Fruit fly (Drosophila melanogaster): ENCODE measurements around the gene sba.

The sba gene

DNA sequence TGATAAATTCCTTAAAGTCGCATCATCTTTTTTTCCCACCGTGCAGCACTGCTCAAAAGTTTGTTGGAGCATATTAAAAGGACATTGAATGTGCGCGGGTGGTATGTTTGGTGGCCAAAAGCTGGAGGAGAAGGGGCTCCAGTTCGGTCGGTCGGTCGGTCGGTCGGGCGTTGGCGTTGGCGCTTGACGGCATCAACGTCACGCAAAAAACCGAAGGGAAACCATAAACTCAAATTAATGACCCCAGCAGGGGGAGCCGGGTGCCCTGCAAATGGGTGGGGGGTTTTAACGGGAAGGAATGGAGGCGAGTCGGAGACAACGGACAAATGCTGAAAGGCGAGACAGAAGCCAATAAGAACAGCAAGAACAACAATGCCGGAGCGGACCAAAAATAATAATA lies 10.4 kb downstream of the sba start:
- TF ChIP-seq CG10348 (GFP tag; IDR thresholded peaks at IDR 0.05) (no peak), CG8301 (tag; optimal IDR thresholded peaks at IDR 0.05) (no peak), EcR (GFP tag; optimal IDR thresholded peaks at IDR 0.05) (peak; percentile 36), rn (GFP tag; IDR thresholded peaks at IDR 0.05) (no peak), CG12605 (GFP tag; IDR thresholded peaks at IDR 0.05) (no peak), Snoo (tag; optimal IDR thresholded peaks at IDR 0.05) (no peak), CG13204 (GFP tag; optimal IDR thresholded peaks at IDR 0.05) (peak; percentile 45), fd96Ca (GFP tag; IDR thresholded peaks at IDR 0.05) (no peak), Pif1B (GFP tag; optimal IDR thresholded peaks at IDR 0.05) (no peak), CG34367 (tag; optimal IDR thresholded peaks at IDR 0.05) (no peak)

DNA sequence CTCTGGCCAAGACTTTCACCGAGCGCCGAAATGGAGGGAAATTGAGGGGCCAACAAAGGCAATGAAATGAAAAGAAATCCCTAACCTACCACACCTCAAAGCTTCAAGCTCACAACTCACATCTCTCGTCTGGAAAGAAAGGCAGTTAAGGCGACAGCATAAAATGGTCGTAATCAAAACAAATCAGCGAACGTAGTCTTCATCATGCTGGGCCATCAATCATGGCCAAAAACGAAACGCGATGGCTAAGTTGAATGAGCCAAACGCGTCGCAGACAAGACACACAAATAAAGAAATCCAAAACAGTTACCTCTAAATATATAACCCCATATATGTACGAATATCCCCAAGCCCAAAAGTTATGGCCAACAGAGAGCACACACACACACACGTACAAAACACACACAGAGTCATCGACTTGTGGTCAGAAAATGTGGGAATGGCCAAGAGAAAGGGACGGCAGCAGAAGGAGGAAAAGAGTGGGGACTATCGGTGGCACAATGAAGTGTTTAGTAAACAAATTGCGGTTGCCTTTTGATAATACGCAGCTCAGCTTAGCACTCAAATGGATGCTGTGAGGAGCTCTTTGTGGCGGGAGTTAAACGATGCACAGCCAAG lies 11.6 kb downstream of the sba start:
- TF ChIP-seq CG8301 (tag; optimal IDR thresholded peaks at IDR 0.05) (no peak), EcR (GFP tag; optimal IDR thresholded peaks at IDR 0.05) (peak; percentile 77)

- TF ChIP-seq Pif1B (GFP tag; optimal IDR thresholded peaks at IDR 0.05): no peak
- TF ChIP-seq CG10348 (GFP tag; IDR thresholded peaks at IDR 0.05): no peak
- no peak for TF ChIP-seq CG17806 (tag; optimal IDR thresholded peaks at IDR 0.05)
- peak; percentile 27 for TF ChIP-seq CG14655 (GFP tag; optimal IDR thresholded peaks at IDR 0.05)
- TF ChIP-seq EcR (GFP tag; optimal IDR thresholded peaks at IDR 0.05): no peak
- TF ChIP-seq Ets98B (GFP tag; IDR thresholded peaks at IDR 0.05): peak; percentile 58
- TF ChIP-seq CG15710 (tag; optimal IDR thresholded peaks at IDR 0.05): no peak
- TF ChIP-seq gl (tag; optimal IDR thresholded peaks at IDR 0.05): no peak
- TF ChIP-seq Snoo (tag; optimal IDR thresholded peaks at IDR 0.05): no peak
- TF ChIP-seq rn (GFP tag; IDR thresholded peaks at IDR 0.05): no peak
- no peak for TF ChIP-seq CG9948 (tag; optimal IDR thresholded peaks at IDR 0.05)
- TF ChIP-seq D1 (tag; optimal IDR thresholded peaks at IDR 0.05): no peak
- TF ChIP-seq CG32121 (GFP tag; IDR thresholded peaks at IDR 0.05): no peak
- peak; percentile 11 for TF ChIP-seq CG8301 (tag; optimal IDR thresholded peaks at IDR 0.05)
- no peak for TF ChIP-seq CG8159 (tag; optimal IDR thresholded peaks at IDR 0.05)
- TF ChIP-seq CG13204 (GFP tag; optimal IDR thresholded peaks at IDR 0.05): no peak
- peak; percentile 51; the same call in 2 of the 3 replicates for TF ChIP-seq CG4496 (GFP tag; IDR thresholded peaks at IDR 0.05)
- peak; percentile 11 for TF ChIP-seq Pif1A (GFP tag; optimal IDR thresholded peaks at IDR 0.05)
- no peak for TF ChIP-seq CG34367 (tag; optimal IDR thresholded peaks at IDR 0.05)
- TF ChIP-seq CG12605 (GFP tag; IDR thresholded peaks at IDR 0.05): no peak
- no peak for TF ChIP-seq fd96Ca (GFP tag; IDR thresholded peaks at IDR 0.05)
Measured at dm6 chr3R:23910260-23910887, 12.4 kb downstream of the sba start.

- peak; percentile 82 for TF ChIP-seq Pif1A (GFP tag; optimal IDR thresholded peaks at IDR 0.05)
- peak; percentile 63 for TF ChIP-seq Pif1B (GFP tag; optimal IDR thresholded peaks at IDR 0.05)
- peak; percentile 67 for TF ChIP-seq CG34367 (tag; optimal IDR thresholded peaks at IDR 0.05)
- TF ChIP-seq fd96Ca (GFP tag; IDR thresholded peaks at IDR 0.05): no peak
- peak; percentile 86 for TF ChIP-seq CG15710 (tag; optimal IDR thresholded peaks at IDR 0.05)
- peak; percentile 76 for TF ChIP-seq Snoo (tag; optimal IDR thresholded peaks at IDR 0.05)
- peak; percentile 74 for TF ChIP-seq CG17806 (tag; optimal IDR thresholded peaks at IDR 0.05)
- TF ChIP-seq gl (tag; optimal IDR thresholded peaks at IDR 0.05): peak; percentile 32
- TF ChIP-seq CG14655 (GFP tag; optimal IDR thresholded peaks at IDR 0.05): no peak
- peak; percentile 69 for TF ChIP-seq CG9948 (tag; optimal IDR thresholded peaks at IDR 0.05)
- TF ChIP-seq D1 (tag; optimal IDR thresholded peaks at IDR 0.05): no peak
- TF ChIP-seq CG8301 (tag; optimal IDR thresholded peaks at IDR 0.05): no peak
- TF ChIP-seq CG13204 (GFP tag; optimal IDR thresholded peaks at IDR 0.05): peak; percentile 68
- peak; percentile 78 for TF ChIP-seq EcR (GFP tag; optimal IDR thresholded peaks at IDR 0.05)
- peak; percentile 86 for TF ChIP-seq CG8159 (tag; optimal IDR thresholded peaks at IDR 0.05)
- no peak for TF ChIP-seq CG4496 (GFP tag; IDR thresholded peaks at IDR 0.05)
Measured at dm6 chr3R:23909347-23909862, 13.4 kb downstream of the sba start.

dm6 chr3R:23903425-23903824 lies 19.3 kb downstream of the sba start:
- TF ChIP-seq Pif1B (GFP tag; optimal IDR thresholded peaks at IDR 0.05) (no peak), CG8159 (tag; optimal IDR thresholded peaks at IDR 0.05) (peak; percentile 70), Ets98B (GFP tag; IDR thresholded peaks at IDR 0.05) (no peak)

- 0 out of 2 replicates have a peak, but pooled peaks have one; percentile 12 for TF ChIP-seq CG32121 (GFP tag; IDR thresholded peaks at IDR 0.05)
- TF ChIP-seq Ets98B (GFP tag; IDR thresholded peaks at IDR 0.05): 0 out of 2 replicates have a peak, but pooled peaks have one; percentile 9
- no peak for TF ChIP-seq CG12605 (GFP tag; IDR thresholded peaks at IDR 0.05)
Measured at dm6 chr3R:23902557-23902956, 20.2 kb downstream of the sba start.

dm6 chr3R:23902034-23902433 lies 20.7 kb downstream of the sba start:
- TF ChIP-seq CG8301 (tag; optimal IDR thresholded peaks at IDR 0.05): no peak
- no peak for TF ChIP-seq fd96Ca (GFP tag; IDR thresholded peaks at IDR 0.05)
- no peak for TF ChIP-seq CG14655 (GFP tag; optimal IDR thresholded peaks at IDR 0.05)
- TF ChIP-seq CG32121 (GFP tag; IDR thresholded peaks at IDR 0.05): no peak
- TF ChIP-seq EcR (GFP tag; optimal IDR thresholded peaks at IDR 0.05): no peak
- TF ChIP-seq CG13204 (GFP tag; optimal IDR thresholded peaks at IDR 0.05): no peak
- peak; percentile 23 for TF ChIP-seq CG34367 (tag; optimal IDR thresholded peaks at IDR 0.05)
- no peak for TF ChIP-seq rn (GFP tag; IDR thresholded peaks at IDR 0.05)
- no peak for TF ChIP-seq CG12605 (GFP tag; IDR thresholded peaks at IDR 0.05)
- TF ChIP-seq CG15710 (tag; optimal IDR thresholded peaks at IDR 0.05): peak; percentile 23
- TF ChIP-seq Ets98B (GFP tag; IDR thresholded peaks at IDR 0.05): no peak
- no peak for TF ChIP-seq CG4496 (GFP tag; IDR thresholded peaks at IDR 0.05)
- TF ChIP-seq CG9948 (tag; optimal IDR thresholded peaks at IDR 0.05): peak; percentile 47
- TF ChIP-seq gl (tag; optimal IDR thresholded peaks at IDR 0.05): no peak
- no peak for TF ChIP-seq CG10348 (GFP tag; IDR thresholded peaks at IDR 0.05)
- TF ChIP-seq CG8159 (tag; optimal IDR thresholded peaks at IDR 0.05): peak; percentile 65
- no peak for TF ChIP-seq Pif1B (GFP tag; optimal IDR thresholded peaks at IDR 0.05)
- no peak for TF ChIP-seq D1 (tag; optimal IDR thresholded peaks at IDR 0.05)
- TF ChIP-seq Snoo (tag; optimal IDR thresholded peaks at IDR 0.05): no peak
- peak; percentile 21 for TF ChIP-seq CG17806 (tag; optimal IDR thresholded peaks at IDR 0.05)
- TF ChIP-seq Pif1A (GFP tag; optimal IDR thresholded peaks at IDR 0.05): no peak
